Worm (Caenorhabditis elegans): ENCODE measurements around the gene srab-16.

The srab-16 gene

ce11 chrV:794092-794491 lies 11.6 kb downstream of the srab-16 start:
- TF ChIP-seq fax-1 (tag; optimal IDR thresholded peaks at IDR 0.05) (no peak), ceh-19 (GFP tag; optimal IDR thresholded peaks at IDR 0.05) (no peak), pqm-1 (tag; optimal IDR thresholded peaks at IDR 0.05) (no peak), ceh-31 (tag; optimal IDR thresholded peaks at IDR 0.05) (no peak), sdc-2 (tag; optimal IDR thresholded peaks at IDR 0.05) (no peak), nfya-1 (tag; optimal IDR thresholded peaks at IDR 0.05) (no peak), ets-4 (tag; optimal IDR thresholded peaks at IDR 0.05) (no peak)

DNA sequence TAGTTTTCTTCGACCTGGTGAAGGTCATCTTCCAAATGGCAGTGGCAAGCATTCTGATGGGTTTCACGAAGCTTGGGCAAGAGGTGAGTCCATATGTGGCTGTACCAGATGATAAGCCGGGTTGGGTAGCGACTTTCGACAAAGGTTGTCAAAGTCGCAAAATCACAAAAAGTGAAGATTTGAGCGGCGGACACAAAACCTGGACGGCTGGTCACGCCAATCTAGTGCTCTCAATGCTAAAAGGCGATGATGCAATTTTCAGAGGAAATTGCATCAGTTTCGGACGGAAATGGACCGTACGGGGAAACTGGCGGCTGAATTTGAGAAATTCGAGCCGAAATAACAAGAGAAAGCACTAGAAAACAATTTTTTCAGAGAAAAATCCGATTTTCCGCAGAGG lies 14.7 kb downstream of the srab-16 start:
- TF ChIP-seq unc-3 (GFP tag; conservative IDR thresholded peaks at IDR 0.05) (no peak), unc-3 (tag; optimal IDR thresholded peaks at IDR 0.05) (no peak), ceh-45 (GFP tag; IDR thresholded peaks at IDR 0.05) (no peak), mec-3 (tag; optimal IDR thresholded peaks at IDR 0.05; ENCODE audit: borderline replicate concordance) (no peak), unc-86 (tag; optimal IDR thresholded peaks at IDR 0.05) (no peak), T23F11.4 (GFP tag; optimal IDR thresholded peaks at IDR 0.05) (no peak), odd-2 (tag; optimal IDR thresholded peaks at IDR 0.05) (no peak), Y22D7AL.16 (tag; optimal IDR thresholded peaks at IDR 0.05) (no peak), pqm-1 (tag; optimal IDR thresholded peaks at IDR 0.05) (no peak)

- TF ChIP-seq fkh-6 (tag; optimal IDR thresholded peaks at IDR 0.05): no peak
- no peak for TF ChIP-seq ceh-9 (tag; optimal IDR thresholded peaks at IDR 0.05)
- TF ChIP-seq ceh-30 (tag; optimal IDR thresholded peaks at IDR 0.05): no peak
- TF ChIP-seq ceh-31 (tag; optimal IDR thresholded peaks at IDR 0.05): no peak
- TF ChIP-seq hlh-13 (GFP tag; optimal IDR thresholded peaks at IDR 0.05): no peak
- TF ChIP-seq T23F11.4 (GFP tag; optimal IDR thresholded peaks at IDR 0.05): no peak
- TF ChIP-seq tbx-7 (tag; optimal IDR thresholded peaks at IDR 0.05): no peak
- TF ChIP-seq pax-1 (tag; optimal IDR thresholded peaks at IDR 0.05): no peak
- no peak for TF ChIP-seq unc-3 (GFP tag; conservative IDR thresholded peaks at IDR 0.05)
- no peak for TF ChIP-seq unc-3 (tag; optimal IDR thresholded peaks at IDR 0.05)
- no peak for TF ChIP-seq syd-9 (tag; optimal IDR thresholded peaks at IDR 0.05)
- no peak for TF ChIP-seq ref-2 (tag; optimal IDR thresholded peaks at IDR 0.05)
- TF ChIP-seq madf-2 (tag; optimal IDR thresholded peaks at IDR 0.05): no peak
- no peak for TF ChIP-seq sdc-2 (tag; optimal IDR thresholded peaks at IDR 0.05)
- no peak for TF ChIP-seq unc-86 (tag; optimal IDR thresholded peaks at IDR 0.05)
- no peak for TF ChIP-seq ceh-45 (GFP tag; IDR thresholded peaks at IDR 0.05)
- no peak for TF ChIP-seq ceh-2 (tag; optimal IDR thresholded peaks at IDR 0.05)
- TF ChIP-seq pqm-1 (tag; optimal IDR thresholded peaks at IDR 0.05): no peak
Measured at ce11 chrV:800271-800670, 17.7 kb downstream of the srab-16 start.

ce11 chrV:801555-802060 lies 19.1 kb downstream of the srab-16 start:
- no peak for TF ChIP-seq T23F11.4 (GFP tag; optimal IDR thresholded peaks at IDR 0.05)
- TF ChIP-seq elt-2 (tag; optimal IDR thresholded peaks at IDR 0.05): no peak
- TF ChIP-seq odd-2 (tag; optimal IDR thresholded peaks at IDR 0.05): no peak
- no peak for TF ChIP-seq tbx-2 (tag; optimal IDR thresholded peaks at IDR 0.05)
- TF ChIP-seq hlh-13 (GFP tag; optimal IDR thresholded peaks at IDR 0.05): no peak
- TF ChIP-seq ceh-34 (tag; optimal IDR thresholded peaks at IDR 0.05): no peak
- TF ChIP-seq K09A11.1 (tag; optimal IDR thresholded peaks at IDR 0.05; ENCODE audit: insufficient read depth): no peak
- no peak for TF ChIP-seq ahr-1 (tag; optimal IDR thresholded peaks at IDR 0.05)
- no peak for TF ChIP-seq lim-6 (tag; optimal IDR thresholded peaks at IDR 0.05)
- no peak for TF ChIP-seq ceh-9 (tag; optimal IDR thresholded peaks at IDR 0.05)
- TF ChIP-seq unc-55 (GFP tag; optimal IDR thresholded peaks at IDR 0.05): no peak
- TF ChIP-seq ceh-2 (tag; optimal IDR thresholded peaks at IDR 0.05): no peak
- no peak for TF ChIP-seq C38D4.7 (GFP tag; optimal IDR thresholded peaks at IDR 0.05)
- TF ChIP-seq unc-86 (tag; optimal IDR thresholded peaks at IDR 0.05): no peak
- TF ChIP-seq hlh-15 (tag; optimal IDR thresholded peaks at IDR 0.05): no peak

DNA sequence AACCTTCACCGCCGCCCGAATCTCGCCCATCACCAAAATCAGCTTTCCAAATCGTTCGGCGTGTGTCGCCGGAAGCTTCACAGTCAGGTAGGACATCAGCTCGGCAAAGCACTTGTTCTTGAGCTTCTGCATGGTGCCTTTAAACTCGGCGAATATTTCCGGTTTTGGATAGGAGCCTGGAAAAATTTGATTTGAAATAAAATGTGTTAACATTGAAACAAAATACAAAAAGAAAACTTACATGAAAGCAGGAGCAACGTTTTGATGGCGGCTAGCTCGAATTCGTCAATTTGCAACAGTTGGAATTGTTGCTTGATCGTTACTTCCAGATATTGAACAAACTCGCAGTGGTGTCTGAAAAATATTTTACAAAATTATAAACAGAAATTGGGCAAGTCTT lies 20.2 kb downstream of the srab-16 start:
- no peak for TF ChIP-seq elt-2 (tag; optimal IDR thresholded peaks at IDR 0.05)
- TF ChIP-seq ceh-31 (tag; optimal IDR thresholded peaks at IDR 0.05): no peak
- TF ChIP-seq ceh-48 (tag; optimal IDR thresholded peaks at IDR 0.05): no peak
- no peak for TF ChIP-seq unc-86 (tag; optimal IDR thresholded peaks at IDR 0.05)
- TF ChIP-seq ceh-14 (tag; optimal IDR thresholded peaks at IDR 0.05): no peak
- TF ChIP-seq hlh-8 (tag; optimal IDR thresholded peaks at IDR 0.05): no peak
- no peak for TF ChIP-seq sox-4 (tag; optimal IDR thresholded peaks at IDR 0.05)
- no peak for TF ChIP-seq ttx-3 (tag; optimal IDR thresholded peaks at IDR 0.05)
- no peak for TF ChIP-seq ceh-6 (GFP tag; optimal IDR thresholded peaks at IDR 0.05)
- no peak for TF ChIP-seq pag-3 (tag; optimal IDR thresholded peaks at IDR 0.05; ENCODE audit: borderline replicate concordance)
- no peak for TF ChIP-seq madf-2 (tag; optimal IDR thresholded peaks at IDR 0.05)
- TF ChIP-seq ahr-1 (tag; optimal IDR thresholded peaks at IDR 0.05): no peak
- no peak for TF ChIP-seq tbx-7 (tag; optimal IDR thresholded peaks at IDR 0.05)
- no peak for TF ChIP-seq syd-9 (tag; optimal IDR thresholded peaks at IDR 0.05)
- TF ChIP-seq gmeb-2 (tag; optimal IDR thresholded peaks at IDR 0.05): no peak
- TF ChIP-seq ceh-9 (tag; optimal IDR thresholded peaks at IDR 0.05): no peak
- no peak for TF ChIP-seq dve-1 (tag; optimal IDR thresholded peaks at IDR 0.05)
- TF ChIP-seq C08G9.2 (tag; optimal IDR thresholded peaks at IDR 0.05): no peak

Measured in whole organism, late embryonic.